Worm (Caenorhabditis elegans) whole organism, L4/young adult: ENCODE results near the gene D1025.1.

Experiments used
- W03F9.2 ChIP-seq: fragments of 150-350 bp; optimal IDR thresholded peaks from 2 replicates; lab custom pipeline; 2014; ENCODE audit warnings: missing biosample characterization, missing genetic modification characterization
- dao-5 ChIP-seq: sonication (generic microtip); optimal IDR thresholded peaks from 2 replicates; lab custom pipeline; 2016; ENCODE audit warnings: missing genotype, missing genetic modification characterization, moderate library complexity, missing compliant biosample characterization
- him-1 ChIP-seq: sonication (generic microtip); optimal IDR thresholded peaks from 2 replicates; lab custom pipeline; 2016; ENCODE audit warnings: missing genotype, missing genetic modification reagents, missing genetic modification characterization, missing compliant biosample characterization

ce11 chrX:14478743-14479428 is 41.7 kb upstream of the D1025.1 start, which contains the start of gene M163.11:
- TF ChIP-seq dao-5 (peak; percentile 48), W03F9.2 (tag; lab: Kevin White, UChicago) (no peak), him-1 (tag; lab: Kevin White, UChicago) (no peak)
